Fruit fly (Drosophila melanogaster): ENCODE measurements around the gene CG17078.

DNA sequence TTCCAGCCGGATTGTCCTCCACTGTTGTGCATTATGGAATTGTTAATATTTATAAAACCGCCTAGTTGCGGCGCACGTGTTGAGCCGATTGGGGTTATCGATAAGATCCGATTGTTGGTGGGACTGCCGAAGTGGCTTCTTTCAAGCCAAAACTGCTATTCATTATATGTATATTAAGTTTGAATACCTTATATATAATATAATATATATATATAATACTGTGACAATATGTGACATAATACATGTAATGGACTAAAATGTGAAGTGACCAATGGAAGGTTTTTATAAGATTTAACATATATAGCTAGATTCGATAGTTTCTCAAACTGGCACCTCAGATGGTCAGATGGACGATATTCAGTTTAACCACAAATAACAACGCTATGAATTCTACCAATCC lies 4.4 kb downstream of the CG17078 start, which contains the start of the genes mbm and CG11555:
- no peak for TF ChIP-seq toe (GFP tag; optimal IDR thresholded peaks at IDR 0.05)
- no peak for TF ChIP-seq kay (GFP tag; ENCODE audit: borderline replicate concordance)
- TF ChIP-seq CG33017 (tag; optimal IDR thresholded peaks at IDR 0.05), result peak; percentile 47
- TF ChIP-seq CG14711 (tag; optimal IDR thresholded peaks at IDR 0.05), result peak; percentile 49
- TF ChIP-seq CG7045 (GFP tag; optimal IDR thresholded peaks at IDR 0.05), result no peak
- no peak for TF ChIP-seq Clk (GFP tag; optimal IDR thresholded peaks at IDR 0.05)

Data from whole organism, adult.